Worm (Caenorhabditis elegans) whole organism, L1 larva: ENCODE results near the gene pho-9.

Experiments used
- F16B12.6 ChIP-seq: fragments of 150-350 bp; optimal IDR thresholded peaks from 2 replicates; lab custom pipeline; 2014; ENCODE audit warnings: missing biosample characterization, missing genetic modification characterization
- alr-1 ChIP-seq: fragments of 200-800 bp; sonication (Bioruptor generic); optimal IDR thresholded peaks from 2 replicates; lab custom pipeline; 2018; ENCODE audit warnings: borderline replicate concordance, mild to moderate bottlenecking, missing genetic modification characterization, missing compliant biosample characterization
- aly-2 ChIP-seq: fragments of 150-350 bp; optimal IDR thresholded peaks from 2 replicates; lab custom pipeline; 2014; ENCODE audit warnings: missing biosample characterization, missing genetic modification characterization
- blmp-1 ChIP-seq: fragments of 150-350 bp; optimal IDR thresholded peaks from 2 replicates; lab custom pipeline; 2014; ENCODE audit warnings: missing biosample characterization, missing genetic modification characterization
- ceh-90 ChIP-seq: sonication (generic microtip); optimal IDR thresholded peaks from 2 replicates; lab custom pipeline; 2016; ENCODE audit warnings: missing genetic modification characterization, missing compliant biosample characterization
- ces-1 ChIP-seq: fragments of 150-350 bp; optimal IDR thresholded peaks from 2 replicates; lab custom pipeline; 2014; ENCODE audit warnings: missing biosample characterization, missing genetic modification reagents, missing genetic modification characterization
- dpl-1 ChIP-seq, 3 experiments: fragments of 150-350 bp in 2 of 3; sonication (generic microtip) in 1 of 3; optimal IDR thresholded peaks; 2 replicates each; lab custom pipeline; 2014 to 2017; ENCODE audit warnings: missing biosample characterization in 3 of 3, missing genetic modification characterization in 3 of 3, missing genetic modification reagents in 3 of 3
- dsc-1 ChIP-seq: sonication (generic microtip); optimal IDR thresholded peaks from 2 replicates; lab custom pipeline; 2016; ENCODE audit warnings: mild to moderate bottlenecking, missing genetic modification characterization, missing compliant biosample characterization
- egl-27 ChIP-seq, 2 experiments: fragments of 150-350 bp in 1 of 2; sonication (generic microtip); optimal IDR thresholded peaks; 3 replicates each; lab custom pipeline; 2017 to 2018; ENCODE audit warnings: missing biosample characterization in 2 of 2, missing genetic modification characterization in 2 of 2, missing genetic modification reagents in 2 of 2
- elt-2 ChIP-seq: sonication (generic microtip); optimal IDR thresholded peaks from 2 replicates; lab custom pipeline; 2016; ENCODE audit warnings: missing genetic modification characterization, mild to moderate bottlenecking, inconsistent platforms, missing compliant biosample characterization, missing genetic modification reagents
- elt-3 ChIP-seq, 6 experiments: fragments of 150-350 bp in 1 of 6; sonication (generic microtip); optimal IDR thresholded peaks; 2 replicates each; lab custom pipeline; 2017 to 2018; ENCODE audit warnings: missing biosample characterization in 6 of 6, missing genetic modification characterization in 6 of 6, inconsistent platforms in 1 of 6
- fkh-10 ChIP-seq: sonication (generic microtip); optimal IDR thresholded peaks from 2 replicates; lab custom pipeline; 2017; ENCODE audit warnings: missing biosample characterization, missing genetic modification reagents, missing genetic modification characterization
- hlh-4 ChIP-seq: sonication (generic microtip); optimal IDR thresholded peaks from 2 replicates; lab custom pipeline; 2016; ENCODE audit warnings: mild to moderate bottlenecking, missing genetic modification characterization, missing compliant biosample characterization
- jun-1 ChIP-seq: fragments of 150-350 bp; optimal IDR thresholded peaks from 2 replicates; lab custom pipeline; 2014; ENCODE audit warnings: missing biosample characterization, missing genetic modification reagents, missing genetic modification characterization
- lin-15B ChIP-seq: fragments of 150-350 bp; sonication (generic microtip); optimal IDR thresholded peaks from 3 replicates; lab custom pipeline; 2014; ENCODE audit warnings: missing biosample characterization, missing genetic modification characterization
- lin-35 ChIP-seq, 2 experiments: fragments of 150-350 bp; optimal IDR thresholded peaks; 2 replicates each; lab custom pipeline; 2014; ENCODE audit warnings: missing biosample characterization in 2 of 2, missing genetic modification characterization in 2 of 2, missing genetic modification reagents in 2 of 2
- lin-39 ChIP-seq: fragments of 150-350 bp; optimal IDR thresholded peaks from 2 replicates; lab custom pipeline; 2014; ENCODE audit warnings: missing biosample characterization, missing genetic modification reagents, missing genetic modification characterization
- mab-9 ChIP-seq: fragments of 200-800 bp; sonication (Bioruptor generic); IDR thresholded peaks from 2 replicates; pipeline ENCODE4 v1.3.6; 2022; ENCODE audit warnings: missing genetic modification reagents, missing genetic modification characterization, missing compliant biosample characterization
- nhr-12 ChIP-seq: sonication (generic microtip); optimal IDR thresholded peaks from 2 replicates; lab custom pipeline; 2017; ENCODE audit warnings: missing biosample characterization, missing genetic modification characterization
- nhr-19 ChIP-seq: fragments of 200-800 bp; sonication (Bioruptor generic); conservative IDR thresholded peaks from 2 replicates; pipeline ENCODE4 v1.3.6; 2022; ENCODE audit warnings: missing genetic modification characterization, missing compliant biosample characterization
- nhr-20 ChIP-seq: sonication (generic microtip); optimal IDR thresholded peaks from 2 replicates; lab custom pipeline; 2016; ENCODE audit warnings: mild to moderate bottlenecking, missing genetic modification characterization, missing compliant biosample characterization
- nhr-71 ChIP-seq: sonication (generic microtip); optimal IDR thresholded peaks from 2 replicates; lab custom pipeline; 2016; ENCODE audit warnings: mild to moderate bottlenecking, missing genetic modification characterization, moderate library complexity, missing compliant biosample characterization
- nhr-76 ChIP-seq: sonication (generic microtip); optimal IDR thresholded peaks from 2 replicates; lab custom pipeline; 2017; ENCODE audit warnings: missing biosample characterization, missing genetic modification characterization
- nhr-77 ChIP-seq: fragments of 150-350 bp; optimal IDR thresholded peaks from 2 replicates; lab custom pipeline; 2014; ENCODE audit warnings: missing biosample characterization, missing genetic modification characterization
- nhr-84 ChIP-seq: sonication (generic microtip); optimal IDR thresholded peaks from 2 replicates; lab custom pipeline; 2017; ENCODE audit warnings: missing biosample characterization, missing genetic modification characterization
- nhr-90 ChIP-seq: sonication (generic microtip); optimal IDR thresholded peaks from 2 replicates; lab custom pipeline; 2016; ENCODE audit warnings: mild to moderate bottlenecking, missing genetic modification characterization, missing compliant biosample characterization; ENCODE audit not compliant: poor library complexity
- pqm-1 ChIP-seq: sonication (generic microtip); optimal IDR thresholded peaks from 3 replicates; lab custom pipeline; 2017; ENCODE audit warnings: missing biosample characterization, missing genetic modification characterization
- rnt-1 ChIP-seq: sonication (generic microtip); optimal IDR thresholded peaks from 2 replicates; lab custom pipeline; 2016; ENCODE audit warnings: mild to moderate bottlenecking, missing genetic modification characterization, moderate library complexity, missing compliant biosample characterization
- skn-1 ChIP-seq: fragments of 150-350 bp; optimal IDR thresholded peaks from 2 replicates; lab custom pipeline; 2014; ENCODE audit warnings: missing biosample characterization, missing genetic modification characterization
- snpc-4 ChIP-seq: fragments of 150-350 bp; optimal IDR thresholded peaks from 2 replicates; lab custom pipeline; 2014; ENCODE audit warnings: missing biosample characterization, missing genetic modification characterization
- sox-4 ChIP-seq: sonication (generic microtip); optimal IDR thresholded peaks from 2 replicates; lab custom pipeline; 2016; ENCODE audit warnings: missing genetic modification characterization, missing compliant biosample characterization
- sup-37 ChIP-seq: fragments of 200-800 bp; sonication (Bioruptor generic); optimal IDR thresholded peaks from 2 replicates; lab custom pipeline; 2018; ENCODE audit warnings: mild to moderate bottlenecking, missing genetic modification characterization, missing compliant biosample characterization
- tlp-1 ChIP-seq: fragments of 150-350 bp; optimal IDR thresholded peaks from 2 replicates; lab custom pipeline; 2014; ENCODE audit warnings: missing biosample characterization, missing genetic modification characterization
- unc-130 ChIP-seq: fragments of 150-350 bp; optimal IDR thresholded peaks from 2 replicates; lab custom pipeline; 2017; ENCODE audit warnings: missing biosample characterization, missing genetic modification characterization, inconsistent platforms
- unc-62 ChIP-seq: fragments of 150-350 bp; optimal IDR thresholded peaks from 2 replicates; lab custom pipeline; 2014; ENCODE audit warnings: missing biosample characterization, missing genetic modification reagents, missing genetic modification characterization
- vab-15 ChIP-seq: sonication (generic microtip); optimal IDR thresholded peaks from 2 replicates; lab custom pipeline; 2017; ENCODE audit warnings: missing genotype, mild to moderate bottlenecking, missing genetic modification characterization, missing compliant biosample characterization
- zip-4 ChIP-seq: fragments of 200-800 bp; sonication (Bioruptor generic); optimal IDR thresholded peaks from 2 replicates; lab custom pipeline; 2018; ENCODE audit warnings: mild to moderate bottlenecking, missing genetic modification characterization, moderate library complexity, missing compliant biosample characterization
- ztf-11 ChIP-seq, 2 experiments: sonication (generic microtip); optimal IDR thresholded peaks; 2 replicates each; lab custom pipeline; 2016 to 2017; ENCODE audit warnings: missing genetic modification characterization in 2 of 2, missing biosample characterization in 1 of 2, missing compliant biosample characterization in 1 of 2
- ztf-4 ChIP-seq: fragments of 150-350 bp; optimal IDR thresholded peaks from 2 replicates; lab custom pipeline; 2014; ENCODE audit warnings: missing biosample characterization, missing genetic modification characterization

Gene pho-9

DNA sequence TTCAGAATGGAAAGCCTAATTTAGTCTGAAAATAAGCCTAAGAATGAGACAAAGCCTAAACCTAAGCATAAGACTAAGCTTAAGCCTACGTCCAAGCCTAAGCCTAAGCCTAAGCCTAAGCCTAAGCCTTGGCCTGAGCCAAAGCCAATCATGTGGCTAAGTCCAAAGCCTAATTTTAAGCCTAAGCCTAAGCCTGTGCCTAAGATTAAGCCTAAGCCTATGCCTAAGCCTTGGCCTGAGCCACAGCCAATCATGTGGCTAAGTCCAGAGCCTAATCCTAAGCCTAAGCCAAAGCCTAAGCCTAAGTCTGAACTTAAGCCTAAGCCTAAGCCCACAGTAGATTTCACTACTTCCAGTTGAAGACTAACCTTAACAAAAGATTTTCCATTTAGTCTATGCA, 3.1 kb downstream of the pho-9 start:
- no peak for TF ChIP-seq nhr-77 (tag; lab: Kevin White, UChicago)
- TF ChIP-seq snpc-4 (tag; lab: Kevin White, UChicago), result no peak
- TF ChIP-seq nhr-12 (tag; lab: Kevin White, UChicago), result no peak
- no peak for TF ChIP-seq unc-62
- TF ChIP-seq jun-1 (tag; lab: Kevin White, UChicago), result no peak
- no peak for TF ChIP-seq lin-15B (tag; lab: Kevin White, UChicago)
- TF ChIP-seq fkh-10 (GFP tag; lab: Kevin White, UChicago), result no peak
- no peak for TF ChIP-seq hlh-4
- TF ChIP-seq blmp-1 (tag; lab: Kevin White, UChicago), result no peak
- no peak for TF ChIP-seq nhr-20 (tag; lab: Kevin White, UChicago)
- TF ChIP-seq, all 84 proteins: peak for 0

DNA sequence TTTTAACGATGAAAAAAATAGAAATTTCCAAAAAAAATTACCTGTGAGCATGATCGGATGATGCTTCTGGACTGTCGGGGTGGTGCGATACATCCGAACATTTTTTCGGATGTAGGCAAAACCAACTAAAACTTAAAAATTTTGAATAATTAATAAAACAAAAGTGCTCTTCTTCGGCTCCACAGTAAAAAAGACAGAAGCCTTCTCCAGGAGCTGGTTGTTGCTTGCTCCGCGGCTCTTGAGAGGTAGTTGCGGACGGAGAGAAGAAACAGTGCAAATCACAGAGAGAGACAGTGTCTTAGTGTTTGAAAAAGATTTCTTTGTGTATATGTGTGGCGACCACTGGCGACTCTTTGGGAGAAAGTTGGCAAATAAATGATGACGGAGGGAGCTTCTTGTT, 4.4 kb downstream of the pho-9 start, which contains the start of gene gldi-9:
Gene gldi-9 (minus strand): TSS at position 101 of the 400 bp plus-strand sequence.
- TF ChIP-seq nhr-19 (GFP tag; lab: Robert Waterston, UW) (no peak), nhr-90 (tag; lab: Kevin White, UChicago) (no peak), ztf-4 (no peak), zip-4 (GFP tag; lab: Kevin White, UChicago) (no peak), egl-27 (tag; optimal IDR thresholded peaks at IDR 0.05; lab: Kevin White, UChicago) (no peak), hlh-4 (no peak), rnt-1 (tag; lab: Kevin White, UChicago) (no peak), ceh-90 (tag; lab: Kevin White, UChicago) (no peak), unc-62 (no peak), nhr-84 (tag; lab: Kevin White, UChicago) (no peak), elt-3 (tag; optimal IDR thresholded peaks at IDR 0.05; lab: Kevin White, UChicago) (no peak), mab-9 (GFP tag; lab: Robert Waterston, UW) (no peak), F16B12.6 (tag; lab: Kevin White, UChicago) (no peak), lin-39 (tag; lab: Kevin White, UChicago) (no peak), vab-15 (tag; lab: Kevin White, UChicago) (no peak), ces-1 (GFP tag; lab: Kevin White, UChicago) (no peak), ztf-11 (tag; optimal IDR thresholded peaks at IDR 0.05; lab: Kevin White, UChicago) (no peak), dpl-1 (GFP tag; optimal IDR thresholded peaks at IDR 0.05; lab: Kevin White, UChicago) (no peak)
- TF ChIP-seq, all 84 proteins: peak for 0

DNA sequence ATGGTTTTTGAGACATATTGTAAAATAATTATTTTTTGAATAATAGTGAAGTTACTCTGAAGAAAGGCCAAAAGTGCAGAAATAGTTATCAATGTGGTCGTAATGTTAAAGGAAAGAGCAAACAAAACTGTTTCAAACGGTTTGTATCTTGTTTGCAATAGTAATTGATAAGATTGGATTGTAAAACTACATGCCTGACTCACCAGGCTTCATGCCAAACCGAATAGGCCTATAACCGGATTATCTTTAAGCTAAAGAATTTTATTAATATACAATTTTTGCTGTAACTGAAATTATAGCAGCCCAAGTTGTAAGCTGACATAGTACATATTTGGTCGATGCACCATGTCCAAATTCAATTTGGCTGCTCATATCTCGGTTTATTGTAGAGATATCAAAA, 14.1 kb downstream of the pho-9 start, which contains the start of gene Y71H2AM.14:
Gene Y71H2AM.14 (minus strand): TSS at position 101 of the 400 bp plus-strand sequence.
- TF ChIP-seq nhr-71, result no peak
- no peak for TF ChIP-seq unc-130 (tag; lab: Kevin White, UChicago)
- no peak for TF ChIP-seq nhr-77 (tag; lab: Kevin White, UChicago)
- TF ChIP-seq sup-37 (GFP tag; lab: Kevin White, UChicago), result no peak
- TF ChIP-seq aly-2 (tag; lab: Kevin White, UChicago), result no peak
- TF ChIP-seq dsc-1 (tag; lab: Kevin White, UChicago), result no peak
- no peak for TF ChIP-seq nhr-76
- TF ChIP-seq sox-4 (tag; lab: Kevin White, UChicago), result no peak
- TF ChIP-seq skn-1 (tag; lab: Kevin White, UChicago), result no peak

DNA sequence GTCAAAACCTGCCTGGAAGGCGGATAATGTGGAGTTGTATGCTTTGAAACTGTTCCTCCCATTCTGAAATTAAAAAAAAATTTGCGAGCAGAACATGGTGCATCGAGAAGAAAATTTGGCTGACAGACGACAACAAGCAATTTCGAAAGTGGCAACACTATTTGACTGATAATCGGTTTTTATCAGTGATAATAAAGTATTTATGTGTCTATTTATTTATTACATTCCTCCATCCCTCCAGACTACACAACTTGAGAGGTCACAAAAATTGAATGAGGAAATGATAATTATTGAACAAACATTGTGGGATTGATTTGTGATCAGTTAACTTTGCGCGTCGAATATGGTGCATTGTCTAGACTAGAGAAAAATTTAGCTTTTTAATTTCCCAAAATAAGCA, 21.1 kb downstream of the pho-9 start, which contains the start of gene cest-25:
Gene cest-25 (minus strand): TSS at position 63 of the 400 bp plus-strand sequence.
- TF ChIP-seq tlp-1 (peak; percentile 44), pqm-1 (tag; lab: Kevin White, UChicago) (peak; percentile 23), nhr-71 (no peak), elt-2 (tag; lab: Kevin White, UChicago) (peak; percentile 79), lin-35 (GFP tag; optimal IDR thresholded peaks at IDR 0.05; lab: Kevin White, UChicago) (peak in 1 of 2 experiments; percentile 22), alr-1 (tag; lab: Kevin White, UChicago) (no peak)
